Fruit fly (Drosophila melanogaster) Kc167 (cell line): ENCODE data around the gene CG44532.

Source experiments
- Myc ChIP-seq: fragments of >200 bp; optimal IDR thresholded peaks from 2 replicates; lab custom pipeline; 2017; ENCODE audit warnings: missing external identifiers
- h ChIP-seq: fragments of >200 bp; optimal IDR thresholded peaks from 3 replicates; lab custom pipeline; 2018; ENCODE audit warnings: missing external identifiers
- insv ChIP-seq: fragments of >200 bp; optimal IDR thresholded peaks from 3 replicates; lab custom pipeline; 2018; ENCODE audit warnings: missing external identifiers
- psq ChIP-seq: fragments of >200 bp; optimal IDR thresholded peaks from 2 replicates; lab custom pipeline; 2017; ENCODE audit warnings: missing external identifiers
- ttk ChIP-seq: sonication (Bioruptor generic); optimal IDR thresholded peaks from 2 replicates; lab custom pipeline; 2017; ENCODE audit warnings: missing external identifiers

- TF ChIP-seq h (lab: Kevin White, UChicago) (no peak), insv (lab: Kevin White, UChicago) (no peak), Myc (lab: Kevin White, UChicago) (no peak), ttk (lab: Kevin White, UChicago) (no peak), psq (no peak)
Measured at dm6 chrX:9155134-9155533, 6.8 kb upstream of the CG44532 start.
